Worm (Caenorhabditis elegans): ENCODE data around the gene Y43F4B.10.

Y43F4B.10 gene

DNA sequence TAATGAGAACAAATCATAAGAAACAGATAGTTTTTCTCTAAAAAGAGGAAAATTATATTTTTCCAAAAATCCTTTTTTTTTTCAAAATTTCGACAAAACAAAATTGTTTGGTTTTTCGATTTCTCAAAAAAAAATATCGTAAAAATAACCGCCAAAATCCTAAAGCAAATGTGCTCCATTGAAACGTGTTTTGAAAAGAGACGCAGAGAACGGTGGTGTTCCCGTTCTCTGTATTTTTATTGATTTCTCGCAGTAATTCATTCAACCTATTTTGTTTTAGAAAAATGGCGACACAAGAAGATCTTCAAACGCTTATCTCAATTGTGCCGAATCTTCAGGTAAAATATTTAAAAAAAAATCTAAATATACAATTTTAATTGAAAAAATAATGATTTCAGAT, at the start of gene Y43F4B.10:
Gene Y43F4B.10 (plus strand): TSS at position 281 of the 400 bp plus-strand sequence.
- TF ChIP-seq snpc-1.3 (tag; optimal IDR thresholded peaks at IDR 0.05; ENCODE audit: insufficient read depth) = no peak
- peak; percentile 10 for TF ChIP-seq attf-5 (GFP tag; optimal IDR thresholded peaks at IDR 0.05)
- TF ChIP-seq gei-17 (GFP tag; optimal IDR thresholded peaks at IDR 0.05) = no peak
- no peak for TF ChIP-seq ztf-3 (GFP tag; optimal IDR thresholded peaks at IDR 0.05)
- no peak for TF ChIP-seq nhr-90 (tag; optimal IDR thresholded peaks at IDR 0.05)

DNA sequence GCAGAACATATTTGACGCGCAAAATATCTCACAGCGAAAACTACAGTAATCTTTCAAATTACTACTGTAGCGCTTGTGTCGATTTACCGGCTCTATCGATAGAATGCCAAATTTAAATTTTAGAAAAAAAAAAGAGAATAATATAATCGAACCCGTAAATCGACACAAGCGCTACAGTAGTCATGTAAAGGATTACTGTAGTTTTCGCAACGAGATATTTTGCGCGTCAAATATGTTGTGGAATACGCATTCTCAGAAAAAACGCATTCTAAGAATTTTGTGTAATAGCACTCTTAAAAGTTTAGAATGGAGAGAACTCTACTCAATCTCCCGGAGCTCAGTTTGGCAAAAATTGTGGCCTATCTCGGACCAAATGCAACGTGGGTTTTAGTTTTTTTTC, 48.3 kb upstream of the Y43F4B.10 start, which contains the start of gene F56A8.5:
Gene F56A8.5 (plus strand): TSS at position 301 of the 400 bp plus-strand sequence.
- TF ChIP-seq mxl-1 (tag; optimal IDR thresholded peaks at IDR 0.05) (no peak), attf-3 (GFP tag; conservative IDR thresholded peaks at IDR 0.05) (no peak), pbrm-1 (GFP tag; IDR thresholded peaks at IDR 0.05) (no peak), let-607 (tag; optimal IDR thresholded peaks at IDR 0.05) (no peak), nhr-27 (tag; optimal IDR thresholded peaks at IDR 0.05) (no peak), ztf-28 (GFP tag; IDR thresholded peaks at IDR 0.05) (no peak), cebp-1 (GFP tag; IDR thresholded peaks at IDR 0.05) (no peak), cebp-1 (tag; optimal IDR thresholded peaks at IDR 0.05) (no peak), mes-4 (tag; optimal IDR thresholded peaks at IDR 0.05) (no peak), lsy-27 (tag; optimal IDR thresholded peaks at IDR 0.05; ENCODE audit: borderline replicate concordance, insufficient read depth) (no peak), lir-1 (GFP tag; conservative IDR thresholded peaks at IDR 0.05) (no peak), him-1 (tag; optimal IDR thresholded peaks at IDR 0.05) (no peak), lin-26 (GFP tag; IDR thresholded peaks at IDR 0.05) (no peak), ztf-6 (GFP tag; IDR thresholded peaks at IDR 0.05) (no peak), hlh-26 (GFP tag; conservative IDR thresholded peaks at IDR 0.05) (no peak), rpc-1 (optimal IDR thresholded peaks at IDR 0.05) (no peak), rpc-1 (tag; optimal IDR thresholded peaks at IDR 0.05) (no peak), mel-28 (tag; optimal IDR thresholded peaks at IDR 0.05; ENCODE audit: borderline replicate concordance) (no peak), ceh-91 (GFP tag; IDR thresholded peaks at IDR 0.05) (no peak)

DNA sequence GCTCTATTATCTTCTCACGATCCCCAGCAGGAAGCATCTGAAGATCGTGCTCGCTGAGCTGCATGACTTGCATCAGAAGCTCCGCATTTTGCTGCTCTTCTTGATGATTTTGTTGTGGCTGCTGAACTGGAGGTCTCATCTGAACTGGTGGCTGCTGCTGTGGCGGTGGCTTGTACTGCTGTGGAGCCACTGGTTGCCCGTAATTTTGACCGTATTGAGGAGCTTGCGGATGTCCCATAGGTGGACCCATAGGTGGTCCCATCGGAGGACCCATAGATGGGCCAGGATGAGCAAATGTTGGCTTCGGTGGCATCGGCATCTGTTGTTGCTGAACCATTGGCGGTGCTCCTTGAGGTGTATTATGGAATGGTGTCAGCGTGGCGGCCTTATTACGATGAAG, 46.8 kb upstream of the Y43F4B.10 start:
- TF ChIP-seq cebp-2 (GFP tag; IDR thresholded peaks at IDR 0.05) (0 out of 2 replicates have a peak, but pooled peaks have one; percentile 9), B0261.1 (tag; optimal IDR thresholded peaks at IDR 0.05) (no peak), rcor-1 (GFP tag; IDR thresholded peaks at IDR 0.05) (no peak), zfh-2 (GFP tag; conservative IDR thresholded peaks at IDR 0.05) (peak; percentile 64), sea-2 (GFP tag; IDR thresholded peaks at IDR 0.05) (no peak), efl-1 (GFP tag; optimal IDR thresholded peaks at IDR 0.05) (no peak), nhr-27 (tag; optimal IDR thresholded peaks at IDR 0.05) (no peak), egrh-3 (GFP tag; IDR thresholded peaks at IDR 0.05) (0 out of 2 replicates have a peak, but pooled peaks have one; percentile 24), mcd-1 (GFP tag; IDR thresholded peaks at IDR 0.05) (0 out of 2 replicates have a peak, but pooled peaks have one; percentile 22), F57C9.4 (tag; optimal IDR thresholded peaks at IDR 0.05) (no peak)

DNA sequence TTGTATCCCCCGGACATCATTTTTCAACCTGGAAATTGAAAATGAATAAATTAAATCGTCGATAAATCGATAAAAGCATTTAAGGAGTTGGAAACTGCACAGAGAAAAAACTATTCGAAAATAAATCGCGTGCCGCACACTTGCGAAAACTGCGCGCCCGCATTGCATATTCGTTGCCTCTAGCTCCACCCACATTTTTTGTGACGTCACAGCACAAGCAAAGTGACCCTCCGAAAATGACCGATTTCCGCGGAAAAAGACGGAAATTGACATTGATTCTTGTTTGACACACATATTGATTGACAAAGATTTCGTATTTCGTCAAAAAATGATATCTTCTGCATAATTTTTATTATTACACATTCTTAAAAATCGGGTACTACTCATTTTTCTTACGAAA, 45.0 kb upstream of the Y43F4B.10 start, which contains the start of gene cpf-2:
Gene cpf-2 (minus strand): TSS at position 28 of the 400 bp plus-strand sequence.
- TF ChIP-seq F57C9.4 (tag; optimal IDR thresholded peaks at IDR 0.05) = no peak
- TF ChIP-seq nfya-2 (GFP tag; IDR thresholded peaks at IDR 0.05) = no peak
- no peak for TF ChIP-seq sdz-38 (tag; optimal IDR thresholded peaks at IDR 0.05)
- TF ChIP-seq pha-4 (tag; optimal IDR thresholded peaks at IDR 0.05) = no peak
- no peak for TF ChIP-seq ztf-25 (GFP tag; IDR thresholded peaks at IDR 0.05)
- TF ChIP-seq madf-8 (GFP tag; conservative IDR thresholded peaks at IDR 0.05) = peak; percentile 31; the same call in 1 of the 2 replicates
- TF ChIP-seq F55B11.4 (tag; optimal IDR thresholded peaks at IDR 0.05; ENCODE audit: borderline replicate concordance, insufficient read depth) = no peak
- peak; percentile 61; the same call in 1 of the 2 replicates for TF ChIP-seq pbrm-1 (GFP tag; IDR thresholded peaks at IDR 0.05)
- TF ChIP-seq Y56A3A.18 (GFP tag; IDR thresholded peaks at IDR 0.05) = no peak
- no peak for TF ChIP-seq snpc-1.1 (tag; optimal IDR thresholded peaks at IDR 0.05; ENCODE audit: insufficient read depth)
- no peak for TF ChIP-seq egl-44 (GFP tag; IDR thresholded peaks at IDR 0.05)
- no peak for TF ChIP-seq ztf-3 (GFP tag; optimal IDR thresholded peaks at IDR 0.05)
- TF ChIP-seq hmg-1.2 (GFP tag; IDR thresholded peaks at IDR 0.05) = peak; percentile 43
- TF ChIP-seq athp-1 (tag; optimal IDR thresholded peaks at IDR 0.05) = no peak
- TF ChIP-seq hsf-1 (GFP tag; IDR thresholded peaks at IDR 0.05) = no peak
- TF ChIP-seq rpc-1 (optimal IDR thresholded peaks at IDR 0.05) = peak; percentile 52
- no peak for TF ChIP-seq rpc-1 (tag; optimal IDR thresholded peaks at IDR 0.05)
